Worm (Caenorhabditis elegans): ENCODE data around the gene tbg-1.

ce11 chrIII:9621840-9622525 lies 7.0 kb downstream of the tbg-1 start:
- TF ChIP-seq pha-4 (tag; optimal IDR thresholded peaks at IDR 0.05) (no peak), F13H6.1 (tag; optimal IDR thresholded peaks at IDR 0.05) (no peak), T23F11.4 (GFP tag; optimal IDR thresholded peaks at IDR 0.05) (no peak), ceh-22 (tag; optimal IDR thresholded peaks at IDR 0.05) (no peak), nfya-1 (tag; optimal IDR thresholded peaks at IDR 0.05) (no peak), pqm-1 (tag; optimal IDR thresholded peaks at IDR 0.05) (no peak)
